Worm (Caenorhabditis elegans) whole organism, L3 larva: ENCODE data around the gene rpl-34.

Source experiments
- R02D3.7 ChIP-seq: fragments of 150-350 bp; optimal IDR thresholded peaks from 2 replicates; lab custom pipeline; 2014; ENCODE audit warnings: missing biosample characterization, missing genetic modification characterization
- ZK546.5 ChIP-seq: sonication (generic microtip); optimal IDR thresholded peaks from 2 replicates; lab custom pipeline; 2017; ENCODE audit warnings: missing biosample characterization, missing genetic modification characterization
- ceh-28 ChIP-seq: fragments of 150-350 bp; optimal IDR thresholded peaks from 2 replicates; lab custom pipeline; 2014; ENCODE audit warnings: missing biosample characterization, missing genetic modification reagents, missing genetic modification characterization
- ceh-9 ChIP-seq: sonication (generic microtip); optimal IDR thresholded peaks from 2 replicates; lab custom pipeline; 2018; ENCODE audit warnings: missing biosample characterization, missing genetic modification characterization
- egl-27 ChIP-seq: sonication (generic microtip); optimal IDR thresholded peaks from 4 replicates; lab custom pipeline; 2017; ENCODE audit warnings: missing biosample characterization, missing genetic modification reagents, missing genetic modification characterization
- elt-2 ChIP-seq: sonication (generic microtip); optimal IDR thresholded peaks from 2 replicates; lab custom pipeline; 2016; ENCODE audit warnings: missing genetic modification reagents, mild to moderate bottlenecking, missing genetic modification characterization, missing compliant biosample characterization
- elt-3 ChIP-seq, 3 experiments: fragments of 150-350 bp in 1 of 3; sonication (generic microtip) in 2 of 3; optimal IDR thresholded peaks; 2 replicates in 2 of 3; 4 replicates in 1 of 3; lab custom pipeline; 2014 to 2017; ENCODE audit warnings: missing biosample characterization in 3 of 3, missing genetic modification characterization in 3 of 3
- eor-1 ChIP-seq, 2 experiments: fragments of 150-350 bp; optimal IDR thresholded peaks; 2 replicates each; lab custom pipeline; 2014 to 2018; ENCODE audit warnings: missing biosample characterization in 2 of 2, missing genetic modification characterization in 2 of 2
- fkh-10 ChIP-seq: sonication (generic microtip); optimal IDR thresholded peaks from 2 replicates; lab custom pipeline; 2017; ENCODE audit warnings: missing biosample characterization, missing genetic modification reagents, missing genetic modification characterization
- fkh-2 ChIP-seq: fragments of 150-350 bp; optimal IDR thresholded peaks from 2 replicates; lab custom pipeline; 2014; ENCODE audit warnings: missing biosample characterization, missing genetic modification reagents, missing genetic modification characterization
- fos-1 ChIP-seq: fragments of 150-350 bp; optimal IDR thresholded peaks from 2 replicates; lab custom pipeline; 2014; ENCODE audit warnings: missing biosample characterization, missing genetic modification characterization
- hmg-11 ChIP-seq: sonication (generic microtip); optimal IDR thresholded peaks from 2 replicates; lab custom pipeline; 2016; ENCODE audit warnings: missing genetic modification characterization, missing compliant biosample characterization
- jun-1 ChIP-seq: fragments of 150-350 bp; optimal IDR thresholded peaks from 2 replicates; lab custom pipeline; 2014; ENCODE audit warnings: missing biosample characterization, missing genetic modification reagents, missing genetic modification characterization
- lin-39 ChIP-seq: fragments of 150-350 bp; optimal IDR thresholded peaks from 2 replicates; lab custom pipeline; 2018; ENCODE audit warnings: missing biosample characterization, missing genetic modification reagents, missing genetic modification characterization
- lsy-12 ChIP-seq: sonication (generic microtip); optimal IDR thresholded peaks from 2 replicates; lab custom pipeline; 2016; ENCODE audit warnings: mild to moderate bottlenecking, missing genetic modification characterization, missing compliant biosample characterization
- mdl-1 ChIP-seq: fragments of 150-350 bp; optimal IDR thresholded peaks from 2 replicates; lab custom pipeline; 2014; ENCODE audit warnings: missing biosample characterization, missing genetic modification characterization
- mml-1 ChIP-seq: fragments of 150-350 bp; sonication (generic microtip); optimal IDR thresholded peaks from 3 replicates; lab custom pipeline; 2014; ENCODE audit warnings: missing biosample characterization, missing genetic modification characterization
- nfya-1 ChIP-seq: sonication (generic microtip); optimal IDR thresholded peaks from 2 replicates; lab custom pipeline; 2017; ENCODE audit warnings: missing genetic modification characterization, mild to moderate bottlenecking, missing compliant biosample characterization, antibody characterized with exemption, moderate library complexity; ENCODE audit not compliant: insufficient read depth
- nhr-11 ChIP-seq: fragments of 150-350 bp; optimal IDR thresholded peaks from 2 replicates; lab custom pipeline; 2014; ENCODE audit warnings: missing biosample characterization, missing genetic modification characterization
- nhr-23 ChIP-seq: fragments of 150-350 bp; optimal IDR thresholded peaks from 2 replicates; lab custom pipeline; 2014; ENCODE audit warnings: missing biosample characterization, missing genetic modification reagents, missing genetic modification characterization
- nhr-237 ChIP-seq: fragments of 150-350 bp; optimal IDR thresholded peaks from 2 replicates; lab custom pipeline; 2014; ENCODE audit warnings: missing biosample characterization, missing genetic modification characterization
- nhr-43 ChIP-seq: sonication (generic microtip); optimal IDR thresholded peaks from 2 replicates; lab custom pipeline; 2016; ENCODE audit warnings: mild to moderate bottlenecking, missing genetic modification characterization, missing compliant biosample characterization; ENCODE audit not compliant: poor library complexity, severe bottlenecking
- pha-4 ChIP-seq: fragments of 150-350 bp; optimal IDR thresholded peaks from 2 replicates; lab custom pipeline; 2014; ENCODE audit warnings: missing biosample characterization, missing genetic modification reagents, missing genetic modification characterization
- pqm-1 ChIP-seq: fragments of 150-350 bp; optimal IDR thresholded peaks from 2 replicates; lab custom pipeline; 2017; ENCODE audit warnings: missing biosample characterization, missing genetic modification characterization, inconsistent platforms
- skn-1 ChIP-seq: fragments of 150-350 bp; optimal IDR thresholded peaks from 2 replicates; lab custom pipeline; 2014; ENCODE audit warnings: missing biosample characterization, missing genetic modification characterization
- snpc-4 ChIP-seq: fragments of 150-350 bp; optimal IDR thresholded peaks from 2 replicates; lab custom pipeline; 2014; ENCODE audit warnings: missing biosample characterization, missing genetic modification characterization
- tbx-2 ChIP-seq: sonication (generic microtip); optimal IDR thresholded peaks from 2 replicates; lab custom pipeline; 2016; ENCODE audit warnings: mild to moderate bottlenecking, missing genetic modification characterization, missing compliant biosample characterization
- ztf-11 ChIP-seq: fragments of 150-350 bp; optimal IDR thresholded peaks from 2 replicates; lab custom pipeline; 2014; ENCODE audit warnings: missing biosample characterization, missing genetic modification characterization
- ztf-4 ChIP-seq: fragments of 150-350 bp; optimal IDR thresholded peaks from 2 replicates; lab custom pipeline; 2014; ENCODE audit warnings: missing biosample characterization, missing genetic modification characterization

rpl-34 gene

ce11 chrIV:12290744-12291143 lies 21.9 kb downstream of the rpl-34 start, which contains the start of gene C42C1.8:
TSS of gene C42C1.8 (plus strand) at chrIV:12291044.
- TF ChIP-seq egl-27 = no peak
- no peak for TF ChIP-seq elt-2 (tag; lab: Kevin White, UChicago)
- no peak for TF ChIP-seq nhr-23
- no peak for TF ChIP-seq fkh-2
- no peak for TF ChIP-seq eor-1 (tag; optimal IDR thresholded peaks at IDR 0.05; lab: Kevin White, UChicago)
- TF ChIP-seq nfya-1 (tag; lab: Kevin White, UChicago) = no peak
- no peak for TF ChIP-seq pqm-1 (tag; lab: Kevin White, UChicago)
- no peak for TF ChIP-seq lin-39 (tag; lab: Kevin White, UChicago)

DNA sequence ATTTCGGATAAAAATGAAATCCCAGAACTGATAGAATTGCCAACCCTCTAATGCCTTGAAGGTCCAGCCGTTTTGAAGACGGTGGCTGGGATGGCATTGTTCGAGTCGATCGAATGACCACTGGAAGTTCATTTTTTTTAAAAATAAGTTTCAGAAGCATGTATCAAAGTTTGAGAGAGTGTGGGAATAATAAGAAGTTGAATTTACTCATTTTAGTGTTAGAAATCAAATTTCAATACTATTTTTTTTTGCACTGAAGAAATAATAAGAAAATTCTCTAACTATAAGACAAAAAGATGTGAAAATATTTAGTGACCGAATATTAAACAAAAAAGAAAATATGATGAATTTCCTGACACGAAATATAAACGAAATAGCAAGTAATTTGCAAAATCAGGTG lies 32.4 kb downstream of the rpl-34 start, which contains the start of gene oac-59:
TSS of gene oac-59 (minus strand) at position 101 of the 400 bp plus-strand sequence.
- TF ChIP-seq fos-1 (no peak), fkh-10 (GFP tag; lab: Kevin White, UChicago) (no peak), elt-3 (tag; optimal IDR thresholded peaks at IDR 0.05; lab: Kevin White, UChicago) (no peak), mml-1 (tag; lab: Kevin White, UChicago) (no peak), mdl-1 (no peak), nhr-237 (tag; lab: Kevin White, UChicago) (no peak), fkh-2 (no peak), nhr-11 (tag; lab: Kevin White, UChicago) (no peak), elt-2 (tag; lab: Kevin White, UChicago) (no peak), jun-1 (tag; lab: Kevin White, UChicago) (no peak), hmg-11 (no peak), pha-4 (no peak), ztf-4 (no peak), ceh-9 (tag; lab: Kevin White, UChicago) (no peak), R02D3.7 (tag; lab: Kevin White, UChicago) (no peak), egl-27 (no peak), lsy-12 (no peak)

ce11 chrIV:12302885-12303284 lies 34.1 kb downstream of the rpl-34 start:
- TF ChIP-seq ZK546.5 = no peak
- peak; percentile 55 for TF ChIP-seq pqm-1 (tag; lab: Kevin White, UChicago)
- peak; percentile 16 for TF ChIP-seq pha-4
- peak; percentile 76 for TF ChIP-seq elt-2 (tag; lab: Kevin White, UChicago)

DNA sequence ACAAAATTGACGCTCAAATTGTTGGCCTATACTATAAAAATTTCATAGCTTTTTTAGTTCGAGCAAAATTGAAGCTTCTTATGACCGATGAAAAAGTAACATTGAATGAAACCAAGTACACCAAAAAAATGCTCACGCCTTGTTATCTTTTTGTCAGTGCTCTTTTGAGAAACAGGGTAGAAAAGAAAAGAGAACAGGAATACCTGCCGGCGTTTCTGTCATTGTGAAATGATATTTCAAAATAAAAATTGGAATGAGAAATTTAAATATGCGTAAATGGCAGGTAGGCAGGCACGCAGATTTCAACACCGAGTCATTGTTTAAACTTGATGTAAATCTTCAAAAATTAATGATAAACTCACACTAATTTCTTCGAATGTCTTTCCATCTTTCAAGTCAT lies 36.0 kb downstream of the rpl-34 start:
- TF ChIP-seq elt-2 (tag; lab: Kevin White, UChicago) (peak; percentile 17), fkh-10 (GFP tag; lab: Kevin White, UChicago) (no peak)

- TF ChIP-seq snpc-4 (no peak), nfya-1 (tag; lab: Kevin White, UChicago) (no peak), elt-2 (tag; lab: Kevin White, UChicago) (peak; percentile 87), mdl-1 (no peak), skn-1 (tag; lab: Kevin White, UChicago) (peak; percentile 1), ceh-28 (tag; lab: Kevin White, UChicago) (no peak), pha-4 (peak; percentile 73), pqm-1 (tag; lab: Kevin White, UChicago) (peak; percentile 78)
Observed at ce11 chrIV:12305956-12306355, 37.2 kb downstream of the rpl-34 start.

ce11 chrIV:12307720-12308119 lies 38.9 kb downstream of the rpl-34 start, which contains the start of gene oac-57:
TSS of gene oac-57 (minus strand) at chrIV:12307820.
- no peak for TF ChIP-seq fkh-2
- no peak for TF ChIP-seq nhr-23
- no peak for TF ChIP-seq ztf-11
- no peak for TF ChIP-seq tbx-2 (tag; lab: Kevin White, UChicago)
- no peak for TF ChIP-seq lin-39 (tag; lab: Kevin White, UChicago)
- no peak for TF ChIP-seq nhr-43 (tag; lab: Kevin White, UChicago)
- TF ChIP-seq lsy-12 = no peak
- no peak for TF ChIP-seq hmg-11
- no peak for TF ChIP-seq mml-1 (tag; lab: Kevin White, UChicago)
- no peak for TF ChIP-seq elt-2 (tag; lab: Kevin White, UChicago)
- TF ChIP-seq ztf-4 = no peak
- no peak for TF ChIP-seq jun-1 (tag; lab: Kevin White, UChicago)
- no peak for TF ChIP-seq pqm-1 (tag; lab: Kevin White, UChicago)
- no peak for TF ChIP-seq R02D3.7 (tag; lab: Kevin White, UChicago)
- no peak for TF ChIP-seq elt-3 (tag; optimal IDR thresholded peaks at IDR 0.05; lab: Kevin White, UChicago)
